Worm (Caenorhabditis elegans) whole organism, L3 larva: ENCODE results near the gene srh-241.

Experiments used
- R02D3.7 ChIP-seq: fragments of 150-350 bp; optimal IDR thresholded peaks from 2 replicates; lab custom pipeline; 2014; ENCODE audit warnings: missing biosample characterization, missing genetic modification characterization
- aly-2 ChIP-seq: fragments of 150-350 bp; optimal IDR thresholded peaks from 2 replicates; lab custom pipeline; 2014; ENCODE audit warnings: missing biosample characterization, missing genetic modification characterization
- ceh-16 ChIP-seq: sonication (generic microtip); optimal IDR thresholded peaks from 2 replicates; lab custom pipeline; 2017; ENCODE audit warnings: missing biosample characterization, missing genetic modification characterization
- ceh-28 ChIP-seq: fragments of 150-350 bp; optimal IDR thresholded peaks from 2 replicates; lab custom pipeline; 2014; ENCODE audit warnings: missing biosample characterization, missing genetic modification reagents, missing genetic modification characterization
- ceh-9 ChIP-seq: sonication (generic microtip); optimal IDR thresholded peaks from 2 replicates; lab custom pipeline; 2018; ENCODE audit warnings: missing biosample characterization, missing genetic modification characterization
- daf-12 ChIP-seq: fragments of 150-350 bp; optimal IDR thresholded peaks from 2 replicates; lab custom pipeline; 2014; ENCODE audit warnings: missing biosample characterization, missing genetic modification reagents, missing genetic modification characterization
- egl-27 ChIP-seq: sonication (generic microtip); optimal IDR thresholded peaks from 4 replicates; lab custom pipeline; 2017; ENCODE audit warnings: missing biosample characterization, missing genetic modification reagents, missing genetic modification characterization
- elt-1 ChIP-seq: fragments of 150-350 bp; optimal IDR thresholded peaks from 2 replicates; lab custom pipeline; 2014; ENCODE audit warnings: missing biosample characterization, missing genetic modification characterization
- elt-2 ChIP-seq: sonication (generic microtip); optimal IDR thresholded peaks from 2 replicates; lab custom pipeline; 2016; ENCODE audit warnings: missing genetic modification reagents, mild to moderate bottlenecking, missing genetic modification characterization, missing compliant biosample characterization
- elt-3 ChIP-seq, 3 experiments: fragments of 150-350 bp in 1 of 3; sonication (generic microtip) in 2 of 3; optimal IDR thresholded peaks; 2 replicates in 2 of 3; 4 replicates in 1 of 3; lab custom pipeline; 2014 to 2017; ENCODE audit warnings: missing biosample characterization in 3 of 3, missing genetic modification characterization in 3 of 3
- fkh-10 ChIP-seq: sonication (generic microtip); optimal IDR thresholded peaks from 2 replicates; lab custom pipeline; 2017; ENCODE audit warnings: missing biosample characterization, missing genetic modification reagents, missing genetic modification characterization
- fkh-2 ChIP-seq: fragments of 150-350 bp; optimal IDR thresholded peaks from 2 replicates; lab custom pipeline; 2014; ENCODE audit warnings: missing biosample characterization, missing genetic modification reagents, missing genetic modification characterization
- fos-1 ChIP-seq: fragments of 150-350 bp; optimal IDR thresholded peaks from 2 replicates; lab custom pipeline; 2014; ENCODE audit warnings: missing biosample characterization, missing genetic modification characterization
- hmg-11 ChIP-seq: sonication (generic microtip); optimal IDR thresholded peaks from 2 replicates; lab custom pipeline; 2016; ENCODE audit warnings: missing genetic modification characterization, missing compliant biosample characterization
- jun-1 ChIP-seq: fragments of 150-350 bp; optimal IDR thresholded peaks from 2 replicates; lab custom pipeline; 2014; ENCODE audit warnings: missing biosample characterization, missing genetic modification reagents, missing genetic modification characterization
- lin-39 ChIP-seq: fragments of 150-350 bp; optimal IDR thresholded peaks from 2 replicates; lab custom pipeline; 2018; ENCODE audit warnings: missing biosample characterization, missing genetic modification reagents, missing genetic modification characterization
- lsy-12 ChIP-seq: sonication (generic microtip); optimal IDR thresholded peaks from 2 replicates; lab custom pipeline; 2016; ENCODE audit warnings: mild to moderate bottlenecking, missing genetic modification characterization, missing compliant biosample characterization
- mdl-1 ChIP-seq: fragments of 150-350 bp; optimal IDR thresholded peaks from 2 replicates; lab custom pipeline; 2014; ENCODE audit warnings: missing biosample characterization, missing genetic modification characterization
- mml-1 ChIP-seq: fragments of 150-350 bp; sonication (generic microtip); optimal IDR thresholded peaks from 3 replicates; lab custom pipeline; 2014; ENCODE audit warnings: missing biosample characterization, missing genetic modification characterization
- nfya-1 ChIP-seq: sonication (generic microtip); optimal IDR thresholded peaks from 2 replicates; lab custom pipeline; 2017; ENCODE audit warnings: missing genetic modification characterization, mild to moderate bottlenecking, missing compliant biosample characterization, antibody characterized with exemption, moderate library complexity; ENCODE audit not compliant: insufficient read depth
- nhr-11 ChIP-seq: fragments of 150-350 bp; optimal IDR thresholded peaks from 2 replicates; lab custom pipeline; 2014; ENCODE audit warnings: missing biosample characterization, missing genetic modification characterization
- nhr-12 ChIP-seq: fragments of 150-350 bp; optimal IDR thresholded peaks from 2 replicates; lab custom pipeline; 2014; ENCODE audit warnings: missing biosample characterization, missing genetic modification characterization
- nhr-23 ChIP-seq: fragments of 150-350 bp; optimal IDR thresholded peaks from 2 replicates; lab custom pipeline; 2014; ENCODE audit warnings: missing biosample characterization, missing genetic modification reagents, missing genetic modification characterization
- nhr-237 ChIP-seq: fragments of 150-350 bp; optimal IDR thresholded peaks from 2 replicates; lab custom pipeline; 2014; ENCODE audit warnings: missing biosample characterization, missing genetic modification characterization
- nhr-25 ChIP-seq: sonication (generic microtip); optimal IDR thresholded peaks from 2 replicates; lab custom pipeline; 2017; ENCODE audit warnings: missing biosample characterization, missing genetic modification characterization
- nhr-28 ChIP-seq: fragments of 150-350 bp; optimal IDR thresholded peaks from 2 replicates; lab custom pipeline; 2014; ENCODE audit warnings: missing biosample characterization, missing genetic modification characterization
- nhr-43 ChIP-seq: sonication (generic microtip); optimal IDR thresholded peaks from 2 replicates; lab custom pipeline; 2016; ENCODE audit warnings: mild to moderate bottlenecking, missing genetic modification characterization, missing compliant biosample characterization; ENCODE audit not compliant: poor library complexity, severe bottlenecking
- nhr-67 ChIP-seq: fragments of 150-350 bp; optimal IDR thresholded peaks from 2 replicates; lab custom pipeline; 2014; ENCODE audit warnings: missing biosample characterization, missing genetic modification characterization
- nhr-76 ChIP-seq: fragments of 150-350 bp; sonication (generic microtip); optimal IDR thresholded peaks from 5 replicates; lab custom pipeline; 2014; ENCODE audit warnings: missing biosample characterization, missing genetic modification characterization
- nhr-77 ChIP-seq: fragments of 150-350 bp; optimal IDR thresholded peaks from 2 replicates; lab custom pipeline; 2014; ENCODE audit warnings: missing biosample characterization, missing genetic modification characterization
- sea-2 ChIP-seq: fragments of 150-350 bp; sonication (generic microtip); optimal IDR thresholded peaks from 4 replicates; lab custom pipeline; 2014; ENCODE audit warnings: missing biosample characterization, missing genetic modification reagents, missing genetic modification characterization
- skn-1 ChIP-seq: fragments of 150-350 bp; optimal IDR thresholded peaks from 2 replicates; lab custom pipeline; 2014; ENCODE audit warnings: missing biosample characterization, missing genetic modification characterization
- unc-39 ChIP-seq: sonication (generic microtip); optimal IDR thresholded peaks from 4 replicates; lab custom pipeline; 2017; ENCODE audit warnings: missing biosample characterization, missing genetic modification characterization
- unc-62 ChIP-seq: fragments of 150-350 bp; sonication (generic microtip); optimal IDR thresholded peaks from 4 replicates; lab custom pipeline; 2014; ENCODE audit warnings: missing biosample characterization, missing genetic modification reagents, missing genetic modification characterization
- ztf-11 ChIP-seq: fragments of 150-350 bp; optimal IDR thresholded peaks from 2 replicates; lab custom pipeline; 2014; ENCODE audit warnings: missing biosample characterization, missing genetic modification characterization
- ztf-4 ChIP-seq: fragments of 150-350 bp; optimal IDR thresholded peaks from 2 replicates; lab custom pipeline; 2014; ENCODE audit warnings: missing biosample characterization, missing genetic modification characterization

Gene srh-241

ce11 chrV:2903227-2903626 lies 33.8 kb upstream of the srh-241 start, which contains the start of gene C31B8.7:
TSS of gene C31B8.7 (minus strand) at chrV:2903327.
- TF ChIP-seq elt-2 (tag; lab: Kevin White, UChicago): no peak
- no peak for TF ChIP-seq nhr-76 (tag; lab: Kevin White, UChicago)
- TF ChIP-seq lsy-12: no peak
- no peak for TF ChIP-seq daf-12 (tag; lab: Kevin White, UChicago)
- TF ChIP-seq unc-39 (tag; lab: Kevin White, UChicago): no peak
- no peak for TF ChIP-seq sea-2 (GFP tag; lab: Kevin White, UChicago)
- no peak for TF ChIP-seq nhr-25 (tag; lab: Kevin White, UChicago)
- no peak for TF ChIP-seq ceh-9 (tag; lab: Kevin White, UChicago)
- no peak for TF ChIP-seq elt-1 (tag; lab: Kevin White, UChicago)
- TF ChIP-seq egl-27: no peak
- no peak for TF ChIP-seq nhr-23
- TF ChIP-seq ceh-28 (tag; lab: Kevin White, UChicago): no peak
- TF ChIP-seq R02D3.7: no peak

- no peak for TF ChIP-seq egl-27
- TF ChIP-seq nhr-237 (tag; lab: Kevin White, UChicago): no peak
- no peak for TF ChIP-seq nhr-28 (tag; lab: Kevin White, UChicago)
- TF ChIP-seq R02D3.7: no peak
- TF ChIP-seq hmg-11 (tag; lab: Kevin White, UChicago): no peak
Measured at ce11 chrV:2899867-2900266, 30.5 kb upstream of the srh-241 start, which contains the start of gene str-46. TSS of gene str-46 (minus strand) at chrV:2899967.

- no peak for TF ChIP-seq unc-39 (tag; lab: Kevin White, UChicago)
- TF ChIP-seq elt-2 (tag; lab: Kevin White, UChicago): peak; percentile 51
Measured at ce11 chrV:2896198-2896660, 26.8 kb upstream of the srh-241 start, which contains the start of gene pals-32. TSS of gene pals-32 (plus strand) at chrV:2896610.

ce11 chrV:2892976-2893375 lies 23.6 kb upstream of the srh-241 start, which contains the start of gene srh-127:
TSS of gene srh-127 (plus strand) at chrV:2893276.
- TF ChIP-seq nhr-77 (tag; lab: Kevin White, UChicago) (no peak), lsy-12 (no peak), skn-1 (tag; lab: Kevin White, UChicago) (no peak), ztf-11 (no peak), ceh-16 (tag; lab: Kevin White, UChicago) (no peak), elt-3 (tag; optimal IDR thresholded peaks at IDR 0.05; lab: Kevin White, UChicago) (no peak), nhr-12 (tag; lab: Kevin White, UChicago) (no peak), sea-2 (GFP tag; lab: Kevin White, UChicago) (no peak), jun-1 (tag; lab: Kevin White, UChicago) (no peak), mdl-1 (tag; lab: Kevin White, UChicago) (no peak), nhr-43 (no peak), fkh-2 (tag; lab: Kevin White, UChicago) (no peak), fos-1 (tag; lab: Kevin White, UChicago) (no peak), lin-39 (tag; lab: Kevin White, UChicago) (no peak), daf-12 (tag; lab: Kevin White, UChicago) (no peak)

- no peak for TF ChIP-seq nhr-76 (tag; lab: Kevin White, UChicago)
- TF ChIP-seq nhr-67: no peak
- no peak for TF ChIP-seq elt-3 (tag; optimal IDR thresholded peaks at IDR 0.05; lab: Kevin White, UChicago)
- no peak for TF ChIP-seq daf-12 (tag; lab: Kevin White, UChicago)
- no peak for TF ChIP-seq nhr-25 (tag; lab: Kevin White, UChicago)
- TF ChIP-seq elt-1 (tag; lab: Kevin White, UChicago): no peak
- no peak for TF ChIP-seq mdl-1 (tag; lab: Kevin White, UChicago)
- no peak for TF ChIP-seq elt-2 (tag; lab: Kevin White, UChicago)
- no peak for TF ChIP-seq ztf-11
- no peak for TF ChIP-seq ztf-4 (tag; lab: Kevin White, UChicago)
- TF ChIP-seq ceh-28 (tag; lab: Kevin White, UChicago): no peak
- no peak for TF ChIP-seq nhr-11 (tag; lab: Kevin White, UChicago)
- no peak for TF ChIP-seq mml-1 (tag; lab: Kevin White, UChicago)
- no peak for TF ChIP-seq nhr-77 (tag; lab: Kevin White, UChicago)
- TF ChIP-seq unc-62: no peak
- TF ChIP-seq aly-2: no peak
- no peak for TF ChIP-seq fkh-10 (GFP tag; lab: Kevin White, UChicago)
- no peak for TF ChIP-seq jun-1 (tag; lab: Kevin White, UChicago)
- no peak for TF ChIP-seq nfya-1 (tag; lab: Kevin White, UChicago)
- TF ChIP-seq, all 47 proteins: peak for 0
Measured at ce11 chrV:2891927-2892326, 22.5 kb upstream of the srh-241 start, which contains the start of gene F37B4.15. TSS of gene F37B4.15 (plus strand) at chrV:2892227.
